Worm (Caenorhabditis elegans): ENCODE results near the gene C55B6.7.

- TF ChIP-seq W03F9.2 (tag; optimal IDR thresholded peaks at IDR 0.05) (no peak), dao-5 (tag; optimal IDR thresholded peaks at IDR 0.05) (no peak)
Observed at ce11 chrX:7225028-7225427, 33.2 kb upstream of the C55B6.7 start.

Measured in whole organism, L4/young adult.